Worm (Caenorhabditis elegans) whole organism, late embryonic: ENCODE results near the gene fbxa-11.

Source experiments
- C08G9.2 ChIP-seq: sonication (generic microtip); optimal IDR thresholded peaks from 2 replicates; lab custom pipeline; 2016; ENCODE audit warnings: mild to moderate bottlenecking, missing genetic modification characterization, moderate library complexity, missing compliant biosample characterization
- K02D7.2 ChIP-seq: sonication (generic microtip); optimal IDR thresholded peaks from 2 replicates; lab custom pipeline; 2017; ENCODE audit warnings: mild to moderate bottlenecking, missing genetic modification characterization, missing compliant biosample characterization
- Y22D7AL.16 ChIP-seq: sonication (generic microtip); optimal IDR thresholded peaks from 2 replicates; lab custom pipeline; 2016; ENCODE audit warnings: missing genetic modification characterization, missing compliant biosample characterization
- ceh-14 ChIP-seq: sonication (generic microtip); optimal IDR thresholded peaks from 2 replicates; lab custom pipeline; 2016; ENCODE audit warnings: missing genotype, missing genetic modification characterization, missing compliant biosample characterization
- ceh-19 ChIP-seq: fragments of 200-800 bp; sonication (Bioruptor generic); optimal IDR thresholded peaks from 2 replicates; lab custom pipeline; 2018; ENCODE audit warnings: mild to moderate bottlenecking, missing genetic modification characterization, missing compliant biosample characterization
- ceh-2 ChIP-seq: sonication (generic microtip); optimal IDR thresholded peaks from 2 replicates; lab custom pipeline; 2016; ENCODE audit warnings: missing genotype, missing genetic modification characterization, missing compliant biosample characterization
- ceh-34 ChIP-seq: sonication (generic microtip); optimal IDR thresholded peaks from 2 replicates; lab custom pipeline; 2016; ENCODE audit warnings: mild to moderate bottlenecking, missing genetic modification characterization, missing compliant biosample characterization
- ceh-48 ChIP-seq: sonication (generic microtip); optimal IDR thresholded peaks from 2 replicates; lab custom pipeline; 2016; ENCODE audit warnings: missing genetic modification characterization, inconsistent platforms, missing compliant biosample characterization
- ceh-6 ChIP-seq: fragments of 200-800 bp; sonication (Bioruptor generic); optimal IDR thresholded peaks from 2 replicates; lab custom pipeline; 2018; ENCODE audit warnings: mild to moderate bottlenecking, missing genetic modification characterization, missing compliant biosample characterization
- ceh-9 ChIP-seq: sonication (generic microtip); optimal IDR thresholded peaks from 2 replicates; lab custom pipeline; 2016; ENCODE audit warnings: mild to moderate bottlenecking, missing genetic modification characterization, inconsistent platforms, missing compliant biosample characterization
- che-1 ChIP-seq: sonication (generic microtip); optimal IDR thresholded peaks from 2 replicates; lab custom pipeline; 2016; ENCODE audit warnings: mild to moderate bottlenecking, missing genetic modification characterization, missing compliant biosample characterization
- dmd-4 ChIP-seq: sonication (generic microtip); optimal IDR thresholded peaks from 2 replicates; lab custom pipeline; 2016; ENCODE audit warnings: borderline replicate concordance, missing genetic modification characterization, missing compliant biosample characterization
- elt-2 ChIP-seq: sonication (generic microtip); optimal IDR thresholded peaks from 2 replicates; lab custom pipeline; 2016; ENCODE audit warnings: missing genetic modification reagents, missing genetic modification characterization, missing compliant biosample characterization
- elt-4 ChIP-seq: sonication (generic microtip); optimal IDR thresholded peaks from 2 replicates; lab custom pipeline; 2016; ENCODE audit warnings: missing genetic modification characterization, missing compliant biosample characterization
- fkh-6 ChIP-seq: sonication (generic microtip); optimal IDR thresholded peaks from 2 replicates; lab custom pipeline; 2016; ENCODE audit warnings: missing genetic modification characterization, missing compliant biosample characterization
- gmeb-2 ChIP-seq: sonication (generic microtip); optimal IDR thresholded peaks from 2 replicates; lab custom pipeline; 2016; ENCODE audit warnings: missing genetic modification characterization, inconsistent platforms, missing compliant biosample characterization
- hlh-15 ChIP-seq: sonication (generic microtip); optimal IDR thresholded peaks from 2 replicates; lab custom pipeline; 2016; ENCODE audit warnings: missing genetic modification characterization, missing compliant biosample characterization
- hlh-30 ChIP-seq: sonication (generic microtip); optimal IDR thresholded peaks from 2 replicates; lab custom pipeline; 2017; ENCODE audit warnings: antibody characterized with exemption, missing genetic modification characterization, missing compliant biosample characterization; ENCODE audit not compliant: insufficient read depth
- hlh-8 ChIP-seq: sonication (generic microtip); optimal IDR thresholded peaks from 2 replicates; lab custom pipeline; 2016; ENCODE audit warnings: missing genotype, missing genetic modification characterization, missing compliant biosample characterization
- lim-6 ChIP-seq: sonication (generic microtip); optimal IDR thresholded peaks from 2 replicates; lab custom pipeline; 2016; ENCODE audit warnings: missing genetic modification characterization, missing compliant biosample characterization
- madf-2 ChIP-seq: sonication (generic microtip); optimal IDR thresholded peaks from 2 replicates; lab custom pipeline; 2017; ENCODE audit warnings: missing genetic modification characterization, missing compliant biosample characterization
- nfya-1 ChIP-seq: sonication (generic microtip); optimal IDR thresholded peaks from 2 replicates; lab custom pipeline; 2017; ENCODE audit warnings: missing genetic modification characterization, mild to moderate bottlenecking, missing compliant biosample characterization, antibody characterized with exemption, moderate library complexity
- nhr-232 ChIP-seq: sonication (generic microtip); optimal IDR thresholded peaks from 2 replicates; lab custom pipeline; 2016; ENCODE audit warnings: missing genetic modification characterization, missing compliant biosample characterization
- pag-3 ChIP-seq: sonication (generic microtip); optimal IDR thresholded peaks from 2 replicates; lab custom pipeline; 2016; ENCODE audit warnings: missing compliant biosample characterization, missing genetic modification characterization, borderline replicate concordance
- pax-1 ChIP-seq: fragments of 150-350 bp; optimal IDR thresholded peaks from 2 replicates; lab custom pipeline; 2014; ENCODE audit warnings: missing biosample characterization, missing genetic modification characterization
- pha-4 ChIP-seq: fragments of 150-350 bp; optimal IDR thresholded peaks from 2 replicates; lab custom pipeline; 2018; ENCODE audit warnings: missing biosample characterization, missing genetic modification reagents, missing genetic modification characterization
- pqm-1 ChIP-seq: sonication (generic microtip); optimal IDR thresholded peaks from 2 replicates; lab custom pipeline; 2016; ENCODE audit warnings: missing genetic modification characterization, missing compliant biosample characterization
- unc-3 ChIP-seq, 2 experiments: fragments of 200-800 bp in 1 of 2; sonication (Bioruptor generic) in 1 of 2; sonication (generic microtip) in 1 of 2; conservative IDR thresholded peaks in 1 of 2; optimal IDR thresholded peaks in 1 of 2; 2 replicates each; pipeline versions ENCODE4 v1.3.6 to Lab custom; 2016 to 2022; ENCODE audit warnings: missing compliant biosample characterization in 2 of 2, missing genetic modification characterization in 2 of 2, missing genetic modification reagents in 1 of 2
- unc-42 ChIP-seq: sonication (generic microtip); optimal IDR thresholded peaks from 2 replicates; lab custom pipeline; 2016; ENCODE audit warnings: missing genotype, missing genetic modification characterization, missing compliant biosample characterization
- unc-86 ChIP-seq: sonication (generic microtip); optimal IDR thresholded peaks from 2 replicates; lab custom pipeline; 2016; ENCODE audit warnings: missing genetic modification characterization, missing compliant biosample characterization
- zip-5 ChIP-seq: sonication (generic microtip); optimal IDR thresholded peaks from 2 replicates; lab custom pipeline; 2016; ENCODE audit warnings: missing genetic modification characterization, missing compliant biosample characterization
- ztf-16 ChIP-seq: sonication (generic microtip); optimal IDR thresholded peaks from 2 replicates; lab custom pipeline; 2017; ENCODE audit warnings: missing genetic modification characterization, missing compliant biosample characterization

Gene fbxa-11

DNA sequence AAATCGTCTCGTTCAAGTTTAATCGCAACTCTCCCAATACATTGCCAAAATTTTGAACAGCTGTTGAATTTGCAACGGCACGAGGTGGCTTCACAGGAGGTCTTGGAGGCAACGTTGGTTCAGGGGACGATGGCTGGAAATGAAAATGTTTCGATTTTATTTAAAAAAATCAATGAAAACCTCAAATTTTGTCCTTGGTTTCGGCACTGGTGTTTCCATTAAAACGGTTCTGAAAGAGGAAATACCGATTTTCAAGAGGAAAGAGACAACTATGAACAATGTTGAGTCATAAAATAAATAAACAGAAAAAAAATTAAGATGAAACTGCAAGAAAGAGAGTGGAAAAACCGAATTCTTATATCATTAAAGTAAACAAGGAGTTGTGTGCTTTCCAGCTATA lies 43.4 kb upstream of the fbxa-11 start, which contains the start of gene F23H11.4:
Gene F23H11.4 (minus strand): TSS at position 229 of the 400 bp plus-strand sequence.
- TF ChIP-seq hlh-8 (tag; lab: Kevin White, UChicago) (no peak), elt-2 (tag; lab: Kevin White, UChicago) (no peak), ceh-34 (no peak), unc-86 (no peak), hlh-15 (tag; lab: Kevin White, UChicago) (no peak), C08G9.2 (no peak), nfya-1 (tag; lab: Kevin White, UChicago) (no peak)
- TF ChIP-seq, all 69 proteins: peak for 0

DNA sequence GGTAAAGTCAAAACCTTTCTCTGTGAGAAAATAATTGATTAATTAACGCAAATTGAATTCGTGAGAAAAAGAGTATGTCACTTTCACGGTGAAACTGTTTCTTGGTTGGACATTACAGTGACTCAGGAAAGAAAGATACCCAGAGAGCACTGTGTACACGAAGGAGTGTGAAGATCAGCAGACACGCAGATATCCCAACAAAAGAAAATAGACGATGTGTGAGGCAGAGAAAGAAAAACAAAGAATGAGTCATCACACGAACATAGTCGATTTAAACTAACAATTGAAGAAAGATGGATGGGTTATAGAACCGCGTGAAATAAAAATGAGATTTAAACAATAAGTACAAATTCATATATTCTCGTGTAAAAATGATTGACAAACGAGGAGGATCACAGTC lies 42.7 kb upstream of the fbxa-11 start:
- TF ChIP-seq nfya-1 (tag; lab: Kevin White, UChicago) (peak; percentile 30), dmd-4 (no peak)

DNA sequence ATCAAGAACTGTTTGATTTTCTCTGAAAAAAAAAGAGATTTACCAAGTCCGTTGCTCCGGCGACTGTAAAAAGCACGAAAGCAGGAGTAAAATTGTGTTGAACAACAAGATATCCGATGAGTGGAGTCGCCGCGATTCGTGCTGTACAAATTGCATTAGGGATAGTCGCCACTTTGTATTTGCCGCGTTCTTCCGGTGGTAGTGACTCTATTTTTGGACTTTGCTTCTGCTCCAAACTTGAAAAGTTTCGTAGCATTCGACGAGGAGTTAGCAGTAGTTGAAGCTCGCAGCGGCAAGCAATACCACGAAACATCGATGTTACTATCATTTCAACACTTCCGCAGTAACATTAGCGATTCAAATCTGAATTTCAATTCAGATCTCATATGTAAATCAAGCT lies 41.1 kb upstream of the fbxa-11 start, which contains the start of gene crls-1:
Gene crls-1 (minus strand): TSS at position 363 of the 400 bp plus-strand sequence.
- TF ChIP-seq ceh-2 (tag; lab: Kevin White, UChicago) (no peak), pag-3 (tag; lab: Kevin White, UChicago) (no peak), fkh-6 (tag; lab: Kevin White, UChicago) (no peak), unc-86 (no peak), pax-1 (tag; lab: Kevin White, UChicago) (no peak), dmd-4 (no peak), ceh-9 (tag; lab: Kevin White, UChicago) (no peak), madf-2 (no peak)

DNA sequence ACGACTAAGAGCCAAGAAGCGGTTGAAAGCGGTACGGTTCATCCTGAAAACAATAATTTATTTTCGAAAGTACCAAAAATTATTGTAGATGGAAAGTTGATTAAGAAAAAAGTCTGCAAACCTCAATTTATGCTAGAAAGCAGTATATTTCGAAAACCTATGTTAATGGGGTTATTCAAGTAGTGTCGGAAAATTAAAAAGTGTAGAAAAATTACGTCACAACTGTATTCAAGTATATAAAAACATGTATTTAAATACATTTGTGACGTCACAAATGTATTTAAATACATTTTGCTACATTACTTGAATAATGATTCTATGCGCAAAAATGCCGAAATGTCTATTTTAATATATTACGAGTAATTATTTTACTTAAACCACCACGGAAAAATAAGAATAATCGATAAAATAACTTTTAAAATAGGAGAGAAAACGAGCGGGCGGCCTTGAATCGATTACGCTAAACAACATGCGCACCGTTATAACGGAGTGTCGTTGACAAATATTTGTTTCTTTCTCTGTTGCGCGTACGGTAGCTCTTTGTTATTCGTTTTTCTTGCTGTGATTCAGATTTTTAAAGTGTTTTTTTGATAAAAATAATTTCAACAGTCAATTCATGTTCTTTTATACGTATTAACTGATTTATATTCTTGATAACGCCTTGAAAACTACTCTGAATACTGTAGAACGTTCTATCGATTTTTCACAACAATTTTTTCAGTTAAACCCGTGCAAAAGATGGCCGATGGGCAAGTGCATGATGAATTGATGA lies 39.9 kb upstream of the fbxa-11 start, which contains the start of the genes F23H11.5 and bra-2:
Gene F23H11.5 (minus strand): TSS at position 51 of the 772 bp plus-strand sequence.
Gene bra-2 (plus strand): TSS at position 722 of the 772 bp plus-strand sequence.
- TF ChIP-seq lim-6 (no peak), ceh-48 (tag; lab: Kevin White, UChicago) (peak; percentile 57), ceh-19 (GFP tag; lab: Kevin White, UChicago) (no peak), nhr-232 (no peak)

DNA sequence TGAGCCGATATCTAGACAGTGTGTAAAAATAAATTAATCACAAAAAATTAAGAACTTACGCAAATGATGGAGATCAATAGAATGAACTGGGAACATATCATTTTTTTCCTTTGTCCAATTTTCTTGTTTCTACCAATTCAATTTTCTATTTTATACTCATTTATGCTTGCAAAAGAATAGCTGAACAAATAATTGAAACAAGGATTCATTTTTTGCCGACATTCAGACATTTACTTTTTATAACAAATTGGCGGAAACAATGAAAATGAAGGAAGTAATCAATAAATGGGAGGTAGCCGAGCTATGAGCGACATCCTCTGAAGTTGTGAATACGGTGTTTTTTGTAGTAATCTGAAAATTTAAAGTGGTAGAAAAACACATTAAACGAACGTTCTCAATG lies 33.8 kb upstream of the fbxa-11 start, which contains the start of gene idpp-13:
Gene idpp-13 (minus strand): TSS at position 101 of the 400 bp plus-strand sequence.
- TF ChIP-seq che-1, result no peak
- TF ChIP-seq pha-4 (tag; lab: Kevin White, UChicago), result no peak
- no peak for TF ChIP-seq hlh-30 (tag; lab: Kevin White, UChicago)
- no peak for TF ChIP-seq elt-4 (tag; lab: Kevin White, UChicago)
- no peak for TF ChIP-seq zip-5
- no peak for TF ChIP-seq unc-42 (tag; lab: Kevin White, UChicago)

DNA sequence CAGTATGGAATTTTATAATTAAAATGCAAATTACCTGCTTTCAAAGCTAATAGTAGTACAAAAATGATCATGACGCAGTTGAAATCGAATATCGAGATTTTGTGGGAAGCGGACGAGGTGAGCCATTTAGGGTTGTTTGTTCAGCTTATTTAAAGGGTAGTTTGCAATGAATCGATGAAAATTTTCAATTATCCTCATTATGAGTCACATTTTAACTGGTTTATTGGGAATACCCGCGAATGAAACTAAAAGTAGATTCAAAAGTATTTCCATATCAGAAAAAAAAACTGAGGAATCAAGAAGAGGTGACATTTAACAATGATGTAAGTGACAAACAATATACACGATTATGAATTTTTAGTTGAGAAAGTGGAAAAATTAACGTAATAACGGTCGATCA lies 31.3 kb upstream of the fbxa-11 start, which contains the start of gene F23H11.7:
Gene F23H11.7 (minus strand): TSS at position 101 of the 400 bp plus-strand sequence.
- TF ChIP-seq hlh-15 (tag; lab: Kevin White, UChicago), result no peak
- no peak for TF ChIP-seq ztf-16 (tag; lab: Kevin White, UChicago)
- no peak for TF ChIP-seq elt-2 (tag; lab: Kevin White, UChicago)
- TF ChIP-seq Y22D7AL.16 (tag; lab: Kevin White, UChicago), result no peak
- TF ChIP-seq ceh-6, result no peak
- no peak for TF ChIP-seq che-1
- TF ChIP-seq, all 69 proteins: peak for 0

DNA sequence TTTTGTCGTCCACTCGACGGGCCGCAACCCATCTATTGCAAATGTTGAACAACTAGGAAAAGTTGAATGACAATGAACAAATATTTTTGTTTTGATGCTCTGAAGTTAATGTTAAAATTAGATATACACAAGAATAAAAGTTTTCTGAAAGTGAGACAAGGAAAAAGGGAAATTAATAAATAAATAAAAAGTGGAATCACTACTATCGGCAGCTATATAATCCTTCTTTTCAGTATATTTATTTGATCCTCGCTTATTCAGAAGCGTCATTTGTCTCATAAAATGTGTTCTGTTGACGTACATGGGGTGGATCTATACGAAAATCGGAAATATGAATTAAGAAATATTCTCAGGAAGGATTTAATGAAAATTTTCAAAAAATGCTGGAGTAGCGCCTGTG lies 24.5 kb upstream of the fbxa-11 start, which contains the start of gene pef-1:
Gene pef-1 (minus strand): TSS at position 101 of the 400 bp plus-strand sequence.
- TF ChIP-seq ztf-16 (tag; lab: Kevin White, UChicago) (no peak), gmeb-2 (tag; lab: Kevin White, UChicago) (no peak), ceh-14 (tag; lab: Kevin White, UChicago) (no peak), K02D7.2 (tag; lab: Kevin White, UChicago) (no peak), pqm-1 (tag; lab: Kevin White, UChicago) (no peak), unc-3 (GFP tag; conservative IDR thresholded peaks at IDR 0.05; lab: Robert Waterston, UW) (no peak), unc-3 (tag; optimal IDR thresholded peaks at IDR 0.05; lab: Kevin White, UChicago) (no peak)
